Fruit fly (Drosophila melanogaster) whole organism, wandering third instar larva: ENCODE data around the gene CG3546.

Experiments used
- CrebA ChIP-seq: fragments of 200-800 bp; sonication (Bioruptor generic); optimal IDR thresholded peaks from 2 replicates; lab custom pipeline; 2016; ENCODE audit warnings: missing biosample characterization, mild to moderate bottlenecking, missing genetic modification characterization, borderline replicate concordance
- Dfd ChIP-seq: fragments of >200 bp; optimal IDR thresholded peaks from 2 replicates; lab custom pipeline; 2017; ENCODE audit warnings: missing biosample characterization, missing genetic modification characterization
- HLH106 ChIP-seq: fragments of 200-800 bp; optimal IDR thresholded peaks from 3 replicates; lab custom pipeline; 2019; ENCODE audit warnings: missing biosample characterization, mild to moderate bottlenecking, missing genetic modification characterization, moderate library complexity
- Jra ChIP-seq: sonication (Bioruptor generic); optimal IDR thresholded peaks from 2 replicates; lab custom pipeline; 2016; ENCODE audit warnings: missing biosample characterization, missing genetic modification characterization
- Myc ChIP-seq: fragments of >200 bp; optimal IDR thresholded peaks from 2 replicates; lab custom pipeline; 2017
- OdsH ChIP-seq: fragments of 200-800 bp; sonication (Bioruptor generic); optimal IDR thresholded peaks from 2 replicates; lab custom pipeline; 2016; ENCODE audit warnings: missing biosample characterization, mild to moderate bottlenecking, missing genetic modification characterization
- Rel ChIP-seq, 2 experiments: fragments of 200-800 bp; sonication (Bioruptor generic) in 1 of 2; optimal IDR thresholded peaks; 2 replicates in 1 of 2; 3 replicates in 1 of 2; lab custom pipeline; 2016 to 2019; ENCODE audit warnings: mild to moderate bottlenecking in 2 of 2, missing biosample characterization in 2 of 2, missing genetic modification characterization in 2 of 2, moderate library complexity in 1 of 2
- foxo ChIP-seq, 2 experiments: fragments of 200-800 bp; sonication (Bioruptor generic); optimal IDR thresholded peaks; 2 replicates in 1 of 2; 3 replicates in 1 of 2; lab custom pipeline; 2016 to 2017; ENCODE audit warnings: missing biosample characterization in 2 of 2, missing genetic modification characterization in 2 of 2
- pan ChIP-seq: fragments of >200 bp; optimal IDR thresholded peaks from 2 replicates; lab custom pipeline; 2017

DNA sequence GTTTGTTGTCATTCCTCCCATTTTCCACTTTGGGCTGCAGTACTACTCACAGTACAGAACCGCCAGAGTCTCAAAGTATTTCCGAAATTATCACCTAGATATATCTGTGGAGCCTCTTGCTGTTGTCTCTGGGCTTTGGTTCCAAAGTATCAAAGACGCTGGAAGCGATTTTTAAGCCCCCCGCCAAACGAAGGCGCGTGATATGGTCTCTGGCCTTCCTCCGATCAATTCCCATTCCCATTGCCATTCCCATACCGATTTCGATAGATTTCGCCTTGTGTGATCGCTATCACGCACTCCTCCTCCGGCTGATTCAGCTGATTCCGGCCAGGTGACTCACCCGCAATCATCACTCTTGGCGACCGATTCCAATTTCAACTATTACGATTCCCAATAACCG lies 29.7 kb downstream of the CG3546 start:
- TF ChIP-seq Rel (GFP tag; optimal IDR thresholded peaks at IDR 0.05; lab: Kevin White, UChicago) (no peak), Rel (tag; optimal IDR thresholded peaks at IDR 0.05; lab: Kevin White, UChicago) (no peak), pan (lab: Kevin White, UChicago) (no peak), foxo (GFP tag; optimal IDR thresholded peaks at IDR 0.05; lab: Kevin White, UChicago) (no peak), Jra (GFP tag; lab: Kevin White, UChicago) (no peak), CrebA (GFP tag; lab: Kevin White, UChicago) (no peak), HLH106 (no peak), Myc (no peak), OdsH (GFP tag; lab: Kevin White, UChicago) (no peak), Dfd (GFP tag; lab: Kevin White, UChicago) (no peak)
